Worm (Caenorhabditis elegans): ENCODE measurements around the gene dmsr-11.

dmsr-11 gene

DNA sequence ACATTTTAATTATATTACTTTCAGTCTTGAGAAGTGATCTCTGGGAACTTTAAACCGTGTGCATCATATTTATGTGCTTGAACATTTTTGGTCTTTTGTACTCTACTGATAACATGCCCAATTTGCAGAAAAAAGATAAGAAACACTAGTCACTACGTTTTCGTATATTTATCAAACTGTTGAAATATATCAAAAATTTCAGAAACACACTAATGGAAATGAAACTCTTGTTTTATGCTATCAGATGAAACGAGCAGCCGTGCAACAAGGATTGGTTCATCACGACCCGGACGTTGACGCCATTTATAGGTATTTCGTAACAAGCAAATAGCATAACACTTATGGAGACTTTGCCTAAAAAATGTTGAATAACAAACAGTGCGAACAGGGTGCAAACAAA lies 19.5 kb upstream of the dmsr-11 start (continued):
- no peak for TF ChIP-seq unc-130 (GFP tag; optimal IDR thresholded peaks at IDR 0.05)
- no peak for TF ChIP-seq hlh-12 (tag; optimal IDR thresholded peaks at IDR 0.05)
- no peak for TF ChIP-seq lin-54 (GFP tag; optimal IDR thresholded peaks at IDR 0.05)
- no peak for TF ChIP-seq snpc-3.4 (tag; optimal IDR thresholded peaks at IDR 0.05)
- TF ChIP-seq ztf-18 (tag; optimal IDR thresholded peaks at IDR 0.05), result no peak
- TF ChIP-seq Y79H2A.3 (GFP tag; conservative IDR thresholded peaks at IDR 0.05), result no peak
- TF ChIP-seq lin-40 (tag; optimal IDR thresholded peaks at IDR 0.05), result no peak
- TF ChIP-seq mxl-1 (tag; optimal IDR thresholded peaks at IDR 0.05), result no peak
- TF ChIP-seq madf-10 (tag; optimal IDR thresholded peaks at IDR 0.05), result no peak
- no peak for TF ChIP-seq sea-2 (GFP tag; IDR thresholded peaks at IDR 0.05)

DNA sequence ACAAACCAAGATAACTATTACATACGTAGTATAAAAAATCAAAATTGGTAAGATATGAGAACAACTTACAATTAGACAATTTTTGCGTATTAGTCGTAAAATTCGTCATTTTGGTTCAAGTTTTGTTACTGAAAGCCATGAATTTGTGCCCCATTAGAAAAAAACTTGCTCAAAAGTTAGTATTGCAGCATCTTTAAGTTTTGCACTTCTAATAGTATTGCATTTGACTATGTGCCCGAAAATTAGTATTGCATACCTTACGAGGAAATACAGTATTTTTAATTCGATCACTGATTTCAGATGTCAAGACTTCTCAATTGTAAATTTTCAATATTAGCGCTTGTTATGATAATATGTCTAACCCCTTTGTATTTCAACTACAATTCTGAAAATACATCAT lies 17.6 kb upstream of the dmsr-11 start, which contains the start of gene T15B7.8:
Gene T15B7.8 (plus strand): TSS at position 301 of the 400 bp plus-strand sequence.
- TF ChIP-seq rcor-1 (GFP tag; IDR thresholded peaks at IDR 0.05), result no peak
- TF ChIP-seq ceh-58 (GFP tag; IDR thresholded peaks at IDR 0.05), result no peak
- TF ChIP-seq hmg-1.2 (GFP tag; IDR thresholded peaks at IDR 0.05), result no peak
- no peak for TF ChIP-seq zfh-2 (GFP tag; conservative IDR thresholded peaks at IDR 0.05)
- no peak for TF ChIP-seq fkh-3 (tag; optimal IDR thresholded peaks at IDR 0.05)

DNA sequence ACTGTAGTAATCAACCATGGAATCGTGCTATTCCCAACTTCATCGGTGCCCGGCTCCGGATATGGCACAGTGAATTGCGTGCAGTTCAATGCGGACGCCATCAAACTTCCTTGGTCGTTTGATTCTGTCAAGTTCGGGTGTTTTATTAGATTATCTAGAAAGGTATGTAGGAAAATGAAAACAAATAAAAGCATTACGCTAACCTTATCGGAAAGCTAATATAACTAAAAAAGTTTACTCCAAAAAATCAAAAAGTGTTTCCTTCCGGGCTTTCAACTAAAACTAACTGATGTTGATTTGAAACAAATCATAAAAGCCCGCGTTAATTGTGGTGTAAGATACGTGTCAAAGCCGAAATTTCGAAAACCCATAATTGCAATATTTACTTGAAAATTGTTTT lies 15.9 kb upstream of the dmsr-11 start, which contains the start of gene dmsr-13:
Gene dmsr-13 (minus strand): TSS at position 101 of the 400 bp plus-strand sequence.
- TF ChIP-seq athp-1 (tag; optimal IDR thresholded peaks at IDR 0.05) (no peak), rcor-1 (GFP tag; IDR thresholded peaks at IDR 0.05) (no peak), ceh-40 (GFP tag; IDR thresholded peaks at IDR 0.05) (no peak), attf-5 (GFP tag; optimal IDR thresholded peaks at IDR 0.05) (no peak), die-1 (tag; optimal IDR thresholded peaks at IDR 0.05) (no peak), madf-6 (GFP tag; IDR thresholded peaks at IDR 0.05) (no peak), nhr-80 (tag; optimal IDR thresholded peaks at IDR 0.05) (no peak), hlh-12 (tag; optimal IDR thresholded peaks at IDR 0.05) (no peak), nhr-27 (tag; optimal IDR thresholded peaks at IDR 0.05) (no peak), Y79H2A.3 (GFP tag; conservative IDR thresholded peaks at IDR 0.05) (no peak), hmg-1.2 (GFP tag; IDR thresholded peaks at IDR 0.05) (no peak), nhr-179 (tag; optimal IDR thresholded peaks at IDR 0.05) (no peak), sea-2 (GFP tag; IDR thresholded peaks at IDR 0.05) (no peak), lsy-27 (tag; optimal IDR thresholded peaks at IDR 0.05; ENCODE audit: borderline replicate concordance, insufficient read depth) (no peak)

ce11 chrV:6817184-6817583 lies 13.3 kb upstream of the dmsr-11 start, which contains the start of gene dmsr-14:
dmsr-14 (minus strand) TSS chrV:6817284.
- TF ChIP-seq egl-44 (GFP tag; IDR thresholded peaks at IDR 0.05) (no peak), ama-1 (optimal IDR thresholded peaks at IDR 0.05) (no peak), ama-1 (GFP tag; optimal IDR thresholded peaks at IDR 0.05) (no peak), aptf-2 (GFP tag; conservative IDR thresholded peaks at IDR 0.05) (no peak), repo-1 (tag; optimal IDR thresholded peaks at IDR 0.05) (no peak)

- TF ChIP-seq mcd-1 (GFP tag; IDR thresholded peaks at IDR 0.05) (no peak), ceh-40 (GFP tag; IDR thresholded peaks at IDR 0.05) (no peak), Y56A3A.18 (GFP tag; IDR thresholded peaks at IDR 0.05) (no peak), pha-4 (tag; optimal IDR thresholded peaks at IDR 0.05) (no peak)
Measured at ce11 chrV:6813862-6814261, 10.0 kb upstream of the dmsr-11 start.

ce11 chrV:6811863-6812262 lies 8.0 kb upstream of the dmsr-11 start:
- no peak for TF ChIP-seq ztf-18 (tag; optimal IDR thresholded peaks at IDR 0.05)
- TF ChIP-seq B0019.2 (GFP tag; conservative IDR thresholded peaks at IDR 0.05), result no peak
- TF ChIP-seq F49E8.2 (tag; optimal IDR thresholded peaks at IDR 0.05; ENCODE audit: insufficient read depth), result no peak
- no peak for TF ChIP-seq lin-54 (GFP tag; optimal IDR thresholded peaks at IDR 0.05)
- TF ChIP-seq ceh-91 (GFP tag; IDR thresholded peaks at IDR 0.05), result no peak
- no peak for TF ChIP-seq xnd-1 (tag; optimal IDR thresholded peaks at IDR 0.05)
- TF ChIP-seq nfya-2 (GFP tag; IDR thresholded peaks at IDR 0.05), result no peak
- TF ChIP-seq mel-28 (tag; optimal IDR thresholded peaks at IDR 0.05; ENCODE audit: borderline replicate concordance), result no peak
- no peak for TF ChIP-seq ztf-3 (GFP tag; optimal IDR thresholded peaks at IDR 0.05)
- no peak for TF ChIP-seq egl-44 (GFP tag; IDR thresholded peaks at IDR 0.05)
- TF ChIP-seq cebp-1 (GFP tag; IDR thresholded peaks at IDR 0.05), result 0 out of 2 replicates have a peak, but pooled peaks have one; percentile 34
- no peak for TF ChIP-seq cebp-1 (tag; optimal IDR thresholded peaks at IDR 0.05)
- no peak for TF ChIP-seq Y56A3A.18 (GFP tag; IDR thresholded peaks at IDR 0.05)
- TF ChIP-seq unc-62 (GFP tag; optimal IDR thresholded peaks at IDR 0.05), result no peak

All from whole organism, young adult.